Worm (Caenorhabditis elegans): ENCODE data around the gene F02E8.4.

- TF ChIP-seq B0035.1 (tag; optimal IDR thresholded peaks at IDR 0.05) (no peak), zim-3 (tag; optimal IDR thresholded peaks at IDR 0.05) (no peak), bed-2 (GFP tag; IDR thresholded peaks at IDR 0.05) (no peak), ama-1 (optimal IDR thresholded peaks at IDR 0.05) (no peak), ama-1 (GFP tag; optimal IDR thresholded peaks at IDR 0.05) (no peak), F10E7.11 (tag; optimal IDR thresholded peaks at IDR 0.05) (no peak), aptf-3 (GFP tag; IDR thresholded peaks at IDR 0.05) (no peak), K11D2.4 (GFP tag; IDR thresholded peaks at IDR 0.05) (no peak), ztf-25 (GFP tag; IDR thresholded peaks at IDR 0.05) (no peak), Y56A3A.18 (GFP tag; IDR thresholded peaks at IDR 0.05) (no peak)
These were observed 49.3 kb downstream of the F02E8.4 start for ce11 chrX:4503259-4503658.
